Fruit fly (Drosophila melanogaster) whole organism, larva: ENCODE results near the gene CG15465.

Source experiments
- noc ChIP-seq: fragments of 200-800 bp; sonication (Bioruptor generic); optimal IDR thresholded peaks from 3 replicates; lab custom pipeline; 2019; ENCODE audit warnings: missing biosample characterization, mild to moderate bottlenecking, missing genetic modification characterization, moderate library complexity

CG15465 gene

dm6 chrX:5063540-5064308 is 21.8 kb upstream of the CG15465 start:
- no peak for TF ChIP-seq noc (tag; lab: Kevin White, UChicago)

DNA sequence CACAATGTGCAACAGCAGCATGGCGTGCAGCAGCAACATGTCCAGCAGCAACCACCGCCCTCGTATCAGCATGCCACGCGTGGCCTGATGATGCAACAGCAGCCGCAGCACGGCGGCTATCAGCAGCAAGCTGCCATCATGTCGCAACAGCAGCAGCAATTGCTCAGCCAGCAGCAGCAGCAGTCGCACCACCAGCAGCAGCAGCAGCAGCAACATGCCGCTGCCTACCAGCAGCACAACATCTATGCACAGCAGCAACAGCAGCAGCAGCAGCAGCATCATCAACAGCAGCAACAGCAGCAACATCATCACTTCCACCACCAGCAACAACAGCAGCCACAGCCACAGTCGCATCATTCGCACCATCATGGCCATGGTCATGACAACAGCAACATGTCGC is 18.9 kb upstream of the CG15465 start:
- TF ChIP-seq noc (tag; lab: Kevin White, UChicago) = no peak

dm6 chrX:5068475-5068874 is 17.1 kb upstream of the CG15465 start:
- TF ChIP-seq noc (tag; lab: Kevin White, UChicago) = no peak

dm6 chrX:5075842-5076413 is 9.6 kb upstream of the CG15465 start:
- TF ChIP-seq noc (tag; lab: Kevin White, UChicago) = no peak

dm6 chrX:5080521-5080920 is 5.0 kb upstream of the CG15465 start:
- no peak for TF ChIP-seq noc (tag; lab: Kevin White, UChicago)

- no peak for TF ChIP-seq noc (tag; lab: Kevin White, UChicago)
Observed at dm6 chrX:5082354-5082818, 3.2 kb upstream of the CG15465 start.

DNA sequence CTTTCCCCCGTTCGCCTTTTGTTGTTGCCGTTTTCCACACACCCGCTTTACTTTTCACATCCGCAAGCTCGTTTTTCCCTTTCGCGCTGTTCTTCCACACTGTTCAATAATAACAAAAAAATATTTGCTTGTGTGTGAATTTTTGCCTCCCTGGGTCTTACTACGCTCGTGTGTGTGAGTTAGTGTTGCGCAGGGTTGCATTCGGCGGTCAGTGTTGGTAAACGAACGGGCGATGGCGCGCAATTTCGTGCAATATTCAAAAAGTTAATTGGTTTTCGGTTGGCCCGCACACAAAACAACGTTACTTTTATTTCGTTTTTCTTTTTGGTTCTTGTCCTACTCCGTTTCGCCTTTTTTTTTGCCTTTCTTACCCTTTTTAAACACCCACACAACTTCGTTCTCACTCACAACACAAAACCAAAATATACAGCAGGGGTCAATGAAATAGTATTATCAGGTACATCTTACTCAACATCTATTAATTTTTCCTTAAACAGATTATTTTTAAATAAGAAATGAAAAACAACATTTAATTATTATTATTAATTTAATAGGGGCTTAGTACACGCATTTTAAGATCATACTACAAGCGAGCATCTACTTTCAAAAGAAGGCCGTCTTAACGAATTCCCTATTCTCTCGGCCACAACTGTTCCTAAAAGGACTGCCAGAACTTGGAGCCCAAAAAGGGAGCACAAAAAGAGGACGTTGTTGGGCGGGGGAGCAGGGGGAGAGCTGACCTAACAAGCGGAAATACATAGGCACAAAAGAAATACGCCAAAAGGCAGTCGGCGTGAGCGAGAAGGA is 2.5 kb upstream of the CG15465 start:
- no peak for TF ChIP-seq noc (tag; lab: Kevin White, UChicago)

DNA sequence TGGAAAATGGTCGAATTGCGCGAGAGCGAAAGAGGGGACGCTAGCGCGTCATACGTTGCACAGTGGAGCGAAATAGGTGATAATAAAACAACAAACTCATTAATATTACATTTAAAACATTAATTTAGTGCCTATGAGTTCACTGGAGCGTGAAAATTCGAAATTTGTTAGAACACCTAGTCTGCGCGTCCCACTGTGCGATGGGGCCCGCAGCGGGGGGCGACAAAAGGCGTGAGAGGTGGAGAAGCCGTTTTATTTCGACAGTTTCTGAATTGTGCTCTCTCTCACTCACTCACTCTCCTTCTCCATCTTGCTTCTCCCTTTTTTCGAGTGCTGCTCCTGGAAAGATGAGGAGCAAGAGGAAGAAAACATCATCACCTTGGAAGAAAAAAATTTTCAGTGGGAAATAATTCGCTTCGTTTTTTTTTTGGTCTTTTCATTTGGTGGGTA is 1.9 kb upstream of the CG15465 start:
- TF ChIP-seq noc (tag; lab: Kevin White, UChicago) = peak; percentile 63

- TF ChIP-seq noc (tag; lab: Kevin White, UChicago) = no peak
Observed at dm6 chrX:5084146-5085085, 1.1 kb upstream of the CG15465 start, which contains the start of gene CG32767. TSS of gene CG32767 (minus strand) at chrX:5084768.

DNA sequence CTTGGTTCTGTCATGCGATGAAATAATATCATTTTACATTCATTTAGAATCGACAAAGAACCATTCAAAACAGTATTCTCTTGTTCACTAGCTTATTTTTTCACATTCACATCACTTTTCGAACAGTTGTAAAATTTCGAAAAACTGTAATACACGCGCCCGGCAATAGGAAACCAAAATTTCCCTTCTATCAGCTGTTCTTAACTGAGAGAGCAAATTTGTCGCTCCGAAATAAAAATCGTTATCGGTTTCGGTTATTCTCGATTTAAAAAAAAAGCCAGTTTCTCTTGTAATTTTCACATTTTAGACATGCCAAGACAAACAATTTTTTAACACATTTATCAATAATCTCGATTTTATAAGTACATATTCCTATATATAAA is 482 bp upstream of the CG15465 start:
- TF ChIP-seq noc (tag; lab: Kevin White, UChicago) = no peak

- TF ChIP-seq noc (tag; lab: Kevin White, UChicago) = no peak
Observed at dm6 chrX:5085964-5086707, 577 bp downstream of the CG15465 start.

dm6 chrX:5086724-5087660 is 1.4 kb downstream of the CG15465 start:
- TF ChIP-seq noc (tag; lab: Kevin White, UChicago) = peak; percentile 63

DNA sequence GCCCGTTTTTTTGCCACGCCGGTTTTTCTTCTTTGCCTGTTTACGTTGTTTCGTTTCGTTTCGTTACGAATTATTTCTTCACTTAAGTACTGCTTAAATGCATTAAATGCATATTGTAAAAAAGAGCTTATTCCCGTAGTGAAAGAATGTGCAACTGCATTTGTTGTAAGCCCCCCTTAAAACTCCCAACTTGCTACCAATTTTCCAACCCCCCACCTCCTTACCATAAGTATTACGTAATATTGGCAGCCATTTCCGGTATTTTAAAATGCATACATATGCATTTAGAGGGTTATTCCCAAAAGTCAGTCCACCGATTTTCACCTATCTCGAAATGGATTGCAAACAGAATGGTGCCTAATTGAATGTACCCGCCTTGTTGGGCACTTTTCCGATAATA is 2.2 kb downstream of the CG15465 start:
- TF ChIP-seq noc (tag; lab: Kevin White, UChicago) = no peak
